Worm (Caenorhabditis elegans): ENCODE data around the gene daf-36.

Gene daf-36

DNA sequence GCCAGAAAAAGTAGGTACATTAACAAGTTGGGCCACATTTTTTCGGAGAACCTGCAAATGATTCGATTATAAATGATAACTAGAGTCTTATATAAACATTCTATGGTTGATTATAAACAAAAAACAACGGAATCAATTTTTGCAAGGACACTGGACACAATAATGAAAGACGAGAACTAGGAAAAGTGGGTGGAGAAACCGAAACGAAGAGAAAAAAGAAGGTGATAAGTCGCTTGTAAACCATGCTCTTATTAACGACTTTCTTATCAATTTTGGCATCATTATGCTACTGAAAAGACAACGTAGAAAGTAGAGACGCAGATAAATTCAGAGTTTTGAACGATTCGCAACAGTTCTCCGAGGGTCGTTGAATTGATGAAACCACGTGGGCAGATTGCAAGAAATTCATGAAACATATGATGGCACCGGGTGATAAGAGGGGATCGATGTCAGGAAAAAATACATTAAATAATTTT, 35.4 kb downstream of the daf-36 start, which contains the start of gene ZK856.5:
Gene ZK856.5, minus strand, starts transcription at position 51 of the 476 bp plus-strand sequence.
- TF ChIP-seq elt-3 (tag; optimal IDR thresholded peaks at IDR 0.05) (no peak), snpc-4 (tag; optimal IDR thresholded peaks at IDR 0.05) (no peak), cnd-1 (tag; optimal IDR thresholded peaks at IDR 0.05) (no peak), nhr-12 (tag; optimal IDR thresholded peaks at IDR 0.05) (no peak), tbx-8 (GFP tag; optimal IDR thresholded peaks at IDR 0.05) (no peak), unc-120 (tag; optimal IDR thresholded peaks at IDR 0.05; ENCODE audit: poor library complexity, severe bottlenecking) (no peak), hlh-1 (tag; optimal IDR thresholded peaks at IDR 0.05) (no peak), lin-32 (GFP tag; optimal IDR thresholded peaks at IDR 0.05) (no peak), lin-13 (tag; optimal IDR thresholded peaks at IDR 0.05) (no peak), ces-1 (GFP tag; optimal IDR thresholded peaks at IDR 0.05) (no peak), mep-1 (tag; optimal IDR thresholded peaks at IDR 0.05) (no peak), unc-39 (tag; optimal IDR thresholded peaks at IDR 0.05) (no peak), flh-1 (GFP tag; optimal IDR thresholded peaks at IDR 0.05) (no peak), elt-1 (tag; optimal IDR thresholded peaks at IDR 0.05; ENCODE audit: borderline replicate concordance, insufficient read depth) (no peak), ceh-39 (tag; optimal IDR thresholded peaks at IDR 0.05) (no peak)

DNA sequence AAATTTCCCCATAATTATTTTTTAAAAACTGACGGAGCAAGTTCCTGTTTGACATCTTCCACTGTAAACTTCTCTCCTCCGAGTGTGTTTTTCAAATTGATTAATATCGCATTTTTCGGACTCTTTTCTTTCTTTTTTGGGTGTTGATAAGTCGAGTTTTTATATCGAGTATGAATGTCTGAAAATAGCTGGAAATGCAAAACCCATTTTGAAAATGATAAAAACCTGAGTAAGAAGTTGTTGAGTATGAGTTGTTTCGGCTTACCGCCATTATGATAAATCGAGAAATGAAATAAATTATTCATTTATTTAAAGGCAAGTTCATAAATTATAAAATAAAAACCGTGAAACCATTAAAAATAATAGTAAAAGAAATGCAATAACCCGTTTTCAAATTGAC, 39.8 kb downstream of the daf-36 start, which contains the start of gene ZK856.18:
Gene ZK856.18, minus strand, starts transcription at position 289 of the 400 bp plus-strand sequence.
- TF ChIP-seq nhr-237 (tag; optimal IDR thresholded peaks at IDR 0.05) (no peak), ztf-11 (tag; optimal IDR thresholded peaks at IDR 0.05) (no peak), lin-13 (tag; optimal IDR thresholded peaks at IDR 0.05) (no peak), lsy-2 (tag; optimal IDR thresholded peaks at IDR 0.05) (no peak), nhr-28 (tag; optimal IDR thresholded peaks at IDR 0.05) (no peak), flh-1 (GFP tag; optimal IDR thresholded peaks at IDR 0.05) (no peak), mep-1 (tag; optimal IDR thresholded peaks at IDR 0.05) (no peak), ceh-39 (tag; optimal IDR thresholded peaks at IDR 0.05) (no peak), nhr-76 (tag; optimal IDR thresholded peaks at IDR 0.05) (no peak), elt-3 (tag; optimal IDR thresholded peaks at IDR 0.05) (no peak), ceh-83 (GFP tag; optimal IDR thresholded peaks at IDR 0.05) (no peak), M03D4.4 (tag; optimal IDR thresholded peaks at IDR 0.05) (no peak), cnd-1 (tag; optimal IDR thresholded peaks at IDR 0.05) (no peak), tbx-8 (GFP tag; optimal IDR thresholded peaks at IDR 0.05) (no peak), bed-3 (GFP tag; optimal IDR thresholded peaks at IDR 0.05) (no peak), hlh-1 (tag; optimal IDR thresholded peaks at IDR 0.05) (no peak), nhr-12 (tag; optimal IDR thresholded peaks at IDR 0.05) (no peak), blmp-1 (tag; optimal IDR thresholded peaks at IDR 0.05) (no peak)

DNA sequence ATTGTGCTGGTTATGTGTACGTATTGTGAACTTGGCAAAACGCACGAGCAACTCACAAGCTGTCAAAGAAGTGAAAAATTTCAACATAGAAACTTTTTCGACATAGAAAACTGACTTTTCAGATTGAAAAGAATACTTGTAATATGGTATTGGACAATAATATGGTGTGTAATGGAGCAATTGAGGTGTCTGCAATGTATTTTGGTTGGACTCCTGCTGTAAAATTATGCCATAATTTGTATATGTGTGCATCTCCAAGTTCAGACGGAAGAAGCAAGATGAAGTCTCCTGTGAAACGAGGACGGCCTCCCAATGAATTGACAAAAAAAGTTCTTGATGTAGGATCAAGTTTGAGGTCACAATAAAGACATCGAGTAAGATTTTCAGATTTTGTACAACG, 41.7 kb downstream of the daf-36 start:
- TF ChIP-seq nhr-76 (tag; optimal IDR thresholded peaks at IDR 0.05) (no peak), lsy-2 (tag; optimal IDR thresholded peaks at IDR 0.05) (no peak), pha-4 (tag; optimal IDR thresholded peaks at IDR 0.05) (no peak), nhr-237 (tag; optimal IDR thresholded peaks at IDR 0.05) (no peak), sem-2 (GFP tag; optimal IDR thresholded peaks at IDR 0.05) (no peak), nhr-12 (tag; optimal IDR thresholded peaks at IDR 0.05) (no peak), ham-2 (GFP tag; optimal IDR thresholded peaks at IDR 0.05) (no peak), unc-39 (tag; optimal IDR thresholded peaks at IDR 0.05) (no peak), unc-120 (tag; optimal IDR thresholded peaks at IDR 0.05; ENCODE audit: poor library complexity, severe bottlenecking) (no peak), lin-32 (GFP tag; optimal IDR thresholded peaks at IDR 0.05) (no peak), mab-5 (tag; optimal IDR thresholded peaks at IDR 0.05) (no peak), drap-1 (GFP tag; optimal IDR thresholded peaks at IDR 0.05) (no peak), tbx-8 (GFP tag; optimal IDR thresholded peaks at IDR 0.05) (no peak)

DNA sequence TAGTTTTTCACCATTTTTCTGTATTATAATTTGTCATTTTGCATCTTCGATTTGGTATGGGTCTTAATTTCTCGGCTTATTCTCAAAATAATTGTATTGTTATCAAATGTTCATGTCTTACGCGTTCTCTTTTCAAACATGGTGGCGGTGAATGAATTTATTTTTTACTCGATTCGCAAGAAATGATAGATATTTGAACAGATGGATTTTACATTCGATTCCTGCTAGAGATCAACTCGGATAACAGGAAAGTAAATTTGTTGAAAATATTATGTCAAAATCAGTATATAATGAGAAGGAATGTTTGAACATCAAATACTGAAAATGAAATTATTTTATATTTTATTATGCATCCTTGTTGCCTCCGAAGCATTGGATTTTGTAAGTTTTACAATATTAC, 42.5 kb downstream of the daf-36 start, which contains the start of gene ZK856.4:
Gene ZK856.4, plus strand, starts transcription at position 301 of the 400 bp plus-strand sequence.
- TF ChIP-seq ces-1 (GFP tag; optimal IDR thresholded peaks at IDR 0.05), result no peak
- TF ChIP-seq elt-1 (tag; optimal IDR thresholded peaks at IDR 0.05; ENCODE audit: borderline replicate concordance, insufficient read depth), result no peak
- no peak for TF ChIP-seq nhr-237 (tag; optimal IDR thresholded peaks at IDR 0.05)
- TF ChIP-seq lsy-2 (tag; optimal IDR thresholded peaks at IDR 0.05), result no peak
- no peak for TF ChIP-seq nhr-76 (tag; optimal IDR thresholded peaks at IDR 0.05)
- TF ChIP-seq unc-39 (tag; optimal IDR thresholded peaks at IDR 0.05), result no peak

DNA sequence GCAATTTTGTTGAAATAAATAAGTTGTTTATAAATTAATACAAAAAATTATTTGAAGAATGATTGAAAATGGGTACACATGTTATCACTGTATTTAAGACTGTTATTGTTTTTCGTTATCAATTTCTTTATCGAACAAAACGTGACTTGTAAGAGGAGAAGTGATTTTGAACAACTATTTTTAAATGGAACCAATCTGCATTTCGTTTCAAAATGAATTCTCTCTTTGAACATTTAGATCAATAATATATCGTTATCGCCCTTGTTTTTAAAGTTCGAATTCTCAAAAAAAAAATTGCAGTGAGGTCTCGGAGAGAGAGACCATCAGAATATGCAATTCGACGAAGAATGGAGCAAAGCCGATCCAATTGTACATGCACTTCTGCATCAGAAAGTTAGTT, 46.3 kb downstream of the daf-36 start, which contains the start of gene cul-5:
Gene cul-5, plus strand, starts transcription at position 301 of the 400 bp plus-strand sequence.
- TF ChIP-seq ztf-11 (tag; optimal IDR thresholded peaks at IDR 0.05) (no peak), lin-13 (tag; optimal IDR thresholded peaks at IDR 0.05) (no peak), nhr-2 (tag; optimal IDR thresholded peaks at IDR 0.05) (no peak), blmp-1 (tag; optimal IDR thresholded peaks at IDR 0.05) (no peak), mep-1 (tag; optimal IDR thresholded peaks at IDR 0.05) (no peak), pha-4 (tag; optimal IDR thresholded peaks at IDR 0.05) (no peak), bed-3 (GFP tag; optimal IDR thresholded peaks at IDR 0.05) (no peak), nhr-12 (tag; optimal IDR thresholded peaks at IDR 0.05) (no peak), elt-3 (tag; optimal IDR thresholded peaks at IDR 0.05) (no peak), sptf-1 (tag; optimal IDR thresholded peaks at IDR 0.05) (no peak), ceh-43 (GFP tag; optimal IDR thresholded peaks at IDR 0.05) (no peak), drap-1 (GFP tag; optimal IDR thresholded peaks at IDR 0.05) (no peak), mab-5 (tag; optimal IDR thresholded peaks at IDR 0.05) (no peak), nhr-76 (tag; optimal IDR thresholded peaks at IDR 0.05) (no peak), sem-2 (GFP tag; optimal IDR thresholded peaks at IDR 0.05) (no peak), unc-39 (tag; optimal IDR thresholded peaks at IDR 0.05) (no peak)

Data from whole organism, mixed stage, embryonic.